Fruit fly (Drosophila melanogaster) whole organism, pupa: ENCODE measurements around the gene ND-51.

Experiments
- CG12605 ChIP-seq: fragments of 200-800 bp; sonication (Bioruptor generic); IDR thresholded peaks from 2 replicates; pipeline ENCODE4 v1.3.6; 2022; ENCODE audit warnings: missing biosample characterization, missing genetic modification characterization
- CG15710 ChIP-seq: fragments of 200-800 bp; sonication (Bioruptor generic); optimal IDR thresholded peaks from 2 replicates; lab custom pipeline; 2018; ENCODE audit warnings: missing biosample characterization, mild to moderate bottlenecking, missing genetic modification characterization, moderate library complexity
- CG8301 ChIP-seq: fragments of 200-800 bp; sonication (Bioruptor generic); optimal IDR thresholded peaks from 2 replicates; lab custom pipeline; 2018; ENCODE audit warnings: missing biosample characterization, mild to moderate bottlenecking, missing genetic modification characterization
- D1 ChIP-seq: fragments of 200-800 bp; sonication (Bioruptor generic); optimal IDR thresholded peaks from 2 replicates; lab custom pipeline; 2018; ENCODE audit warnings: missing biosample characterization, mild to moderate bottlenecking, missing genetic modification characterization, moderate library complexity
- EcR ChIP-seq: fragments of 200-800 bp; sonication (Bioruptor generic); optimal IDR thresholded peaks from 3 replicates; lab custom pipeline; 2019; ENCODE audit warnings: missing biosample characterization, missing genetic modification characterization, mild to moderate bottlenecking, moderate library complexity, missing genetic modification reagents
- Ets98B ChIP-seq: fragments of 200-800 bp; sonication (Bioruptor generic); IDR thresholded peaks from 2 replicates; pipeline ENCODE4 v1.3.6; 2022; ENCODE audit warnings: missing biosample characterization, missing genetic modification characterization
- fd96Ca ChIP-seq: fragments of 200-800 bp; sonication (Bioruptor generic); IDR thresholded peaks from 3 replicates; pipeline ENCODE4 v1.3.6; 2022; ENCODE audit warnings: missing biosample characterization, missing genetic modification characterization

DNA sequence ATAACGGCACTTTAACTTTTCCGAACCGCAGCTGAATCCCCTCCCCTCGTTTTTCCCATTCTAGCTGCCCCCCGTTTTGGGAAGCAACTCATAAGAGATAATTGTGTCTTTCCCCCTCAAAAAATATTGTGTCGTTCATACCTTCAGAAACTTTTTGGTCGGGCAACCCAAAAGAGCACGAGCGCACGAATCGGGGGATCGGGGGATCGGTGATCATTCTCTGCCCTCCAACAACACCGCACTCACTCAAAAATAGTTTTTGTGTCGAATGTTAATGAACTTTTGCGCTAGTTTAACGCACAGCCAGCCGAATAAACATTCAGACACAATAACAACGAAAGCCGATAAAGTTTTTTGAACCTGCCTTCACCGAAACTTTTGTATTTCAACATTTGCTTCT, 27.8 kb upstream of the ND-51 start:
- TF ChIP-seq fd96Ca (GFP tag; lab: Robert Waterston, UW): no peak
- no peak for TF ChIP-seq CG12605 (GFP tag; lab: Robert Waterston, UW)
- TF ChIP-seq CG15710: no peak
- TF ChIP-seq EcR (GFP tag; lab: Kevin White, UChicago): no peak
- no peak for TF ChIP-seq D1
- TF ChIP-seq CG8301 (tag; lab: Kevin White, UChicago): no peak
- no peak for TF ChIP-seq Ets98B (GFP tag; lab: Robert Waterston, UW)
